Fruit fly (Drosophila melanogaster): ENCODE results near the gene Eh.

Eh gene

DNA sequence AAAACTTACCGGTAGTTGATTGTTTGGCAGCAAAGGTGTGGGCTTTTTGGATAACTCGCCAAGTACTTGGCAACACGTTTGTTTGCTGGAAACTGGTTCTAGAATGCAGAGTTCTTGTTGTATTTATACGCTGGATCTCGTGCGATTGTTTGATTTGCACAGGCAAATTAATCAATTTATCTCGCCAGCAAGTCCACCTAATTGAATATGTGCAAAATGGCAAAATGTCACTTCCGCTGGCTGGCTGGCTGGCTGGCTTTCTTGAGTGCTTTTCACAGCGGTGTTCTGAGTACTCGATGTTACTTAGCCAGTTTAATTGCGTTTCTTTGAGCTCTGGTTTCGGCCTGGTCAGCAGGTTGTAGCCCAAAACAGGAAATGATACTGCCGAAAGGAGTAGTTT lies at the start of gene Eh:
Eh (minus strand) TSS at position 101 of the 400 bp plus-strand sequence.
- TF ChIP-seq Lpt (GFP tag; optimal IDR thresholded peaks at IDR 0.05) (no peak), fkh (GFP tag; optimal IDR thresholded peaks at IDR 0.05) (no peak), CG31627 (GFP tag; optimal IDR thresholded peaks at IDR 0.05) (no peak), Hr39 (GFP tag; optimal IDR thresholded peaks at IDR 0.05) (no peak), CG6854 (GFP tag; optimal IDR thresholded peaks at IDR 0.05) (no peak), CG16779 (tag; optimal IDR thresholded peaks at IDR 0.05) (no peak), lz (GFP tag; optimal IDR thresholded peaks at IDR 0.05) (no peak), Sox14 (GFP tag; optimal IDR thresholded peaks at IDR 0.05) (no peak), Eip78C (GFP tag) (no peak), fd85E (GFP tag; optimal IDR thresholded peaks at IDR 0.05) (no peak), dac (GFP tag; optimal IDR thresholded peaks at IDR 0.05) (no peak), Hr38 (GFP tag; optimal IDR thresholded peaks at IDR 0.05) (no peak), CG11902 (GFP tag; optimal IDR thresholded peaks at IDR 0.05) (no peak), Ets21C (GFP tag; optimal IDR thresholded peaks at IDR 0.05) (no peak), spab (GFP tag; optimal IDR thresholded peaks at IDR 0.05) (no peak), ss (GFP tag; optimal IDR thresholded peaks at IDR 0.05) (no peak)

- TF ChIP-seq CG8319 (GFP tag; optimal IDR thresholded peaks at IDR 0.05) (no peak), svp (GFP tag) (peak; percentile 24)
These were observed 43.4 kb upstream of the Eh start for dm6 chr3R:17492071-17492470.

- TF ChIP-seq Blimp-1 (GFP tag; optimal IDR thresholded peaks at IDR 0.05), result no peak
- no peak for TF ChIP-seq CG4318 (GFP tag; optimal IDR thresholded peaks at IDR 0.05)
- no peak for TF ChIP-seq achi (GFP tag; optimal IDR thresholded peaks at IDR 0.05)
- TF ChIP-seq OdsH (GFP tag; optimal IDR thresholded peaks at IDR 0.05), result peak; percentile 24
- TF ChIP-seq CG11902 (GFP tag; optimal IDR thresholded peaks at IDR 0.05), result no peak
- TF ChIP-seq CG6276 (GFP tag; optimal IDR thresholded peaks at IDR 0.05), result no peak
- TF ChIP-seq Gug (GFP tag; IDR thresholded peaks at IDR 0.05), result no peak
- TF ChIP-seq pdm3 (GFP tag; optimal IDR thresholded peaks at IDR 0.05), result no peak
- no peak for TF ChIP-seq CG3032 (tag; optimal IDR thresholded peaks at IDR 0.05)
- TF ChIP-seq CG7368 (GFP tag; optimal IDR thresholded peaks at IDR 0.05), result no peak
- TF ChIP-seq CG10669 (GFP tag; optimal IDR thresholded peaks at IDR 0.05), result peak; percentile 14
- TF ChIP-seq ss (GFP tag; optimal IDR thresholded peaks at IDR 0.05), result no peak
- TF ChIP-seq CG11294 (GFP tag; IDR thresholded peaks at IDR 0.05), result no peak
- no peak for TF ChIP-seq CG16779 (tag; optimal IDR thresholded peaks at IDR 0.05)
- TF ChIP-seq CG10631 (GFP tag; optimal IDR thresholded peaks at IDR 0.05), result peak; percentile 4
- TF ChIP-seq Hr38 (GFP tag; optimal IDR thresholded peaks at IDR 0.05), result no peak
- no peak for TF ChIP-seq Hr39 (GFP tag; optimal IDR thresholded peaks at IDR 0.05)
- no peak for TF ChIP-seq dac (GFP tag; optimal IDR thresholded peaks at IDR 0.05)
- TF ChIP-seq CG8319 (GFP tag; optimal IDR thresholded peaks at IDR 0.05), result no peak
- no peak for TF ChIP-seq CG31627 (GFP tag; optimal IDR thresholded peaks at IDR 0.05)
- peak; percentile 8 for TF ChIP-seq dsx (GFP tag; optimal IDR thresholded peaks at IDR 0.05; ENCODE audit: poor library complexity, severe bottlenecking)
- TF ChIP-seq fkh (GFP tag; optimal IDR thresholded peaks at IDR 0.05), result no peak
- TF ChIP-seq CG1621 (tag; optimal IDR thresholded peaks at IDR 0.05), result no peak
- no peak for TF ChIP-seq Sox102F (GFP tag; optimal IDR thresholded peaks at IDR 0.05)
- TF ChIP-seq lz (GFP tag; optimal IDR thresholded peaks at IDR 0.05), result no peak
- 0 out of 2 replicates have a peak, but pooled peaks have one; percentile 28 for TF ChIP-seq CG15336 (GFP tag; IDR thresholded peaks at IDR 0.05)
- TF ChIP-seq vri (GFP tag; optimal IDR thresholded peaks at IDR 0.05), result no peak
- no peak for TF ChIP-seq acj6 (GFP tag; optimal IDR thresholded peaks at IDR 0.05)
- TF ChIP-seq CG11762 (GFP tag; optimal IDR thresholded peaks at IDR 0.05; ENCODE audit: insufficient read depth), result no peak
- no peak for TF ChIP-seq CG6808 (GFP tag; optimal IDR thresholded peaks at IDR 0.05)
- TF ChIP-seq CG6163 (GFP tag; IDR thresholded peaks at IDR 0.05), result 0 out of 3 replicates have a peak, but pooled peaks have one; percentile 42
- peak; percentile 26 for TF ChIP-seq Ets96B (tag; optimal IDR thresholded peaks at IDR 0.05)
- no peak for TF ChIP-seq cyc (GFP tag; optimal IDR thresholded peaks at IDR 0.05)
- no peak for TF ChIP-seq CG9139 (GFP tag; optimal IDR thresholded peaks at IDR 0.05)
- no peak for TF ChIP-seq CG8632 (GFP tag; optimal IDR thresholded peaks at IDR 0.05)
- TF ChIP-seq CG8119 (GFP tag; IDR thresholded peaks at IDR 0.05), result peak; percentile 34; the same call in 1 of the 3 replicates
- peak; percentile 35 for TF ChIP-seq CG32006 (GFP tag; optimal IDR thresholded peaks at IDR 0.05)
- no peak for TF ChIP-seq Eip75B (GFP tag; optimal IDR thresholded peaks at IDR 0.05)
- no peak for TF ChIP-seq Sox14 (GFP tag; optimal IDR thresholded peaks at IDR 0.05)
- TF ChIP-seq Smox (GFP tag; optimal IDR thresholded peaks at IDR 0.05), result no peak
These were observed 32.6 kb upstream of the Eh start for dm6 chr3R:17481262-17481661.

Data from whole organism, prepupa.